Fruit fly (Drosophila melanogaster) whole organism, adult: ENCODE results near the gene CG34138.

Experiments
- CG14711 ChIP-seq: fragments of 200-800 bp; sonication (Bioruptor generic); optimal IDR thresholded peaks from 2 replicates; lab custom pipeline; 2018; ENCODE audit warnings: missing biosample characterization, mild to moderate bottlenecking, missing genetic modification characterization, moderate library complexity
- CG1620 ChIP-seq: fragments of 200-800 bp; sonication (Bioruptor generic); optimal IDR thresholded peaks from 2 replicates; lab custom pipeline; 2016; ENCODE audit warnings: missing biosample characterization, missing genetic modification characterization
- CG33017 ChIP-seq: fragments of 200-800 bp; sonication (Bioruptor generic); optimal IDR thresholded peaks from 2 replicates; lab custom pipeline; 2018; ENCODE audit warnings: missing biosample characterization, mild to moderate bottlenecking, missing genetic modification characterization, moderate library complexity
- CG5204 ChIP-seq: fragments of 200-800 bp; sonication (Bioruptor generic); optimal IDR thresholded peaks from 2 replicates; lab custom pipeline; 2016; ENCODE audit warnings: missing biosample characterization, missing genetic modification characterization
- CG7101 ChIP-seq: fragments of 200-800 bp; sonication (Bioruptor generic); optimal IDR thresholded peaks from 2 replicates; lab custom pipeline; 2018; ENCODE audit warnings: missing biosample characterization, mild to moderate bottlenecking, missing genetic modification characterization, moderate library complexity
- Clk ChIP-seq: fragments of 200-800 bp; sonication (Bioruptor generic); optimal IDR thresholded peaks from 2 replicates; lab custom pipeline; 2017; ENCODE audit warnings: missing biosample characterization, missing genetic modification characterization
- Crg-1 ChIP-seq: fragments of 200-800 bp; sonication (Bioruptor generic); optimal IDR thresholded peaks from 2 replicates; lab custom pipeline; 2016; ENCODE audit warnings: missing biosample characterization, missing genetic modification characterization
- cnc ChIP-seq, 2 experiments: fragments of >200 bp; optimal IDR thresholded peaks; 2 replicates each; lab custom pipeline; 2017
- kay ChIP-seq: fragments of 200-800 bp; sonication (Bioruptor generic); peaks from one replicate; lab custom pipeline; 2016; ENCODE audit warnings: missing biosample characterization, missing genetic modification characterization, borderline replicate concordance
- tj ChIP-seq: fragments of 200-800 bp; sonication (Bioruptor generic); optimal IDR thresholded peaks from 3 replicates; lab custom pipeline; 2017; ENCODE audit warnings: missing biosample characterization, mild to moderate bottlenecking, missing genetic modification characterization, moderate library complexity
- toe ChIP-seq: fragments of 200-800 bp; sonication (Bioruptor generic); optimal IDR thresholded peaks from 2 replicates; lab custom pipeline; 2016; ENCODE audit warnings: missing biosample characterization, missing genetic modification characterization

DNA sequence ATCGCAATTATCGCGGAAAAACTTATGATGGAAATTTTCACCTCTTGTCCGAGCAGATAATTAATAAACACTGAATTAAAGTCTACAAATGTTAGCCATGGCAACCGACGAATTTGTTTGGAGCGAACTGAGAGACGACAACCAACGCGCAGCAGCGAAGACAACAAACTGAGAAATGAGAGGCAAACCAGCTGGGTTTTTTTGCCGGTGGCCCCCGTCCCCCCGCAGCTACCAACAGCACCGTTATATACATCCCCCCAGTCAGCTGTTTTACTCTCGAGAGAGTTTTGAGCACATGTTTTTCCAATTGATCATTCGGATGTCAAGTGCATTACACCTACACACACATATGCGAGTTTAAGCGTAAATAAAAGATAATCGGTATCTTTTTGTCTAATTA is 6.3 kb downstream of the CG34138 start:
- TF ChIP-seq Clk (GFP tag; lab: Kevin White, UChicago) (no peak), CG5204 (GFP tag; lab: Kevin White, UChicago) (no peak), CG7101 (tag; lab: Kevin White, UChicago) (no peak), cnc (optimal IDR thresholded peaks at IDR 0.05; lab: Kevin White, UChicago) (no peak), tj (GFP tag; lab: Kevin White, UChicago) (no peak), CG1620 (GFP tag; lab: Kevin White, UChicago) (no peak), toe (GFP tag; lab: Kevin White, UChicago) (peak; percentile 9), kay (GFP tag; lab: Kevin White, UChicago) (no peak), CG33017 (tag; lab: Kevin White, UChicago) (no peak), Crg-1 (GFP tag; lab: Kevin White, UChicago) (no peak), CG14711 (tag; lab: Kevin White, UChicago) (no peak)
